Fruit fly (Drosophila melanogaster) whole organism, wandering third instar larva: ENCODE results near the gene CG32026.

ENCODE experiments used
- Dif ChIP-seq: fragments of 200-275, 200-300 bp; sonication (Bioruptor generic); optimal IDR thresholded peaks from 2 replicates; lab custom pipeline; 2018; ENCODE audit warnings: missing biosample characterization, missing genetic modification characterization; ENCODE audit not compliant: partially characterized antibody
- Hr78 ChIP-seq: fragments of >200 bp; optimal IDR thresholded peaks from 2 replicates; lab custom pipeline; 2017; ENCODE audit warnings: missing biosample characterization, missing genetic modification characterization
- Hr83 ChIP-seq: fragments of 200-300 bp; sonication (Bioruptor generic); optimal IDR thresholded peaks from 2 replicates; lab custom pipeline; 2016; ENCODE audit warnings: missing biosample characterization, mild to moderate bottlenecking, missing genetic modification characterization, moderate library complexity; ENCODE audit not compliant: poor library complexity, severe bottlenecking
- Jra ChIP-seq: sonication (Bioruptor generic); optimal IDR thresholded peaks from 2 replicates; lab custom pipeline; 2016; ENCODE audit warnings: missing biosample characterization, missing genetic modification characterization
- Mio ChIP-seq: sonication (Bioruptor generic); optimal IDR thresholded peaks from 2 replicates; lab custom pipeline; 2016; ENCODE audit warnings: missing biosample characterization, missing genetic modification characterization
- OdsH ChIP-seq: fragments of 200-800 bp; sonication (Bioruptor generic); optimal IDR thresholded peaks from 2 replicates; lab custom pipeline; 2016; ENCODE audit warnings: missing biosample characterization, mild to moderate bottlenecking, missing genetic modification characterization
- jim ChIP-seq: fragments of 175-275, 200-325 bp; sonication (Bioruptor generic); optimal IDR thresholded peaks from 2 replicates; lab custom pipeline; 2016; ENCODE audit warnings: missing biosample characterization, mild to moderate bottlenecking, missing genetic modification characterization
- psq ChIP-seq: fragments of 200-800 bp; sonication (Bioruptor generic); optimal IDR thresholded peaks from 3 replicates; lab custom pipeline; 2017; ENCODE audit warnings: missing biosample characterization, mild to moderate bottlenecking, missing genetic modification characterization, moderate library complexity

- TF ChIP-seq Jra (GFP tag; lab: Kevin White, UChicago): no peak
- no peak for TF ChIP-seq jim (GFP tag; lab: Kevin White, UChicago)
- no peak for TF ChIP-seq Dif
- no peak for TF ChIP-seq OdsH (GFP tag; lab: Kevin White, UChicago)
- no peak for TF ChIP-seq Hr83 (GFP tag; lab: Kevin White, UChicago)
- TF ChIP-seq psq: no peak
- no peak for TF ChIP-seq Hr78 (GFP tag; lab: Kevin White, UChicago)
- TF ChIP-seq Mio (GFP tag; lab: Kevin White, UChicago): no peak
Observed at dm6 chr3L:8829572-8829971, 6.7 kb upstream of the CG32026 start.
